Worm (Caenorhabditis elegans) whole organism, L1 larva: ENCODE results near the gene clec-178.

Experiments
- aly-2 ChIP-seq: fragments of 150-350 bp; optimal IDR thresholded peaks from 2 replicates; lab custom pipeline; 2014; ENCODE audit warnings: missing biosample characterization, missing genetic modification characterization
- ceh-82 ChIP-seq, 3 experiments: fragments of 150-350 bp in 1 of 3; sonication (generic microtip) in 2 of 3; optimal IDR thresholded peaks; 2 replicates each; lab custom pipeline; 2014 to 2017; ENCODE audit warnings: missing biosample characterization in 3 of 3, missing genetic modification characterization in 3 of 3
- hlh-17 ChIP-seq: fragments of 200-800 bp; sonication (Bioruptor generic); optimal IDR thresholded peaks from 2 replicates; lab custom pipeline; 2018; ENCODE audit warnings: missing genetic modification characterization, mild to moderate bottlenecking, missing compliant biosample characterization, moderate library complexity, borderline replicate concordance
- lir-3 ChIP-seq: sonication (generic microtip); optimal IDR thresholded peaks from 2 replicates; lab custom pipeline; 2016; ENCODE audit warnings: mild to moderate bottlenecking, missing genetic modification characterization, moderate library complexity, missing compliant biosample characterization; ENCODE audit not compliant: poor library complexity
- mdl-1 ChIP-seq, 2 experiments: fragments of 150-350 bp; optimal IDR thresholded peaks; 2 replicates each; lab custom pipeline; 2014 to 2017; ENCODE audit warnings: missing biosample characterization in 2 of 2, missing genetic modification characterization in 2 of 2, inconsistent platforms in 1 of 2
- nhr-12 ChIP-seq: sonication (generic microtip); optimal IDR thresholded peaks from 2 replicates; lab custom pipeline; 2017; ENCODE audit warnings: missing biosample characterization, missing genetic modification characterization
- nhr-77 ChIP-seq: fragments of 150-350 bp; optimal IDR thresholded peaks from 2 replicates; lab custom pipeline; 2014; ENCODE audit warnings: missing biosample characterization, missing genetic modification characterization
- unc-62 ChIP-seq: fragments of 150-350 bp; optimal IDR thresholded peaks from 2 replicates; lab custom pipeline; 2014; ENCODE audit warnings: missing biosample characterization, missing genetic modification reagents, missing genetic modification characterization
- zag-1 ChIP-seq: fragments of 150-350 bp; optimal IDR thresholded peaks from 2 replicates; lab custom pipeline; 2014; ENCODE audit warnings: missing biosample characterization, missing genetic modification characterization
- zip-4 ChIP-seq: fragments of 200-800 bp; sonication (Bioruptor generic); optimal IDR thresholded peaks from 2 replicates; lab custom pipeline; 2018; ENCODE audit warnings: mild to moderate bottlenecking, missing genetic modification characterization, moderate library complexity, missing compliant biosample characterization
- ztf-11 ChIP-seq, 2 experiments: sonication (generic microtip); optimal IDR thresholded peaks; 2 replicates each; lab custom pipeline; 2016 to 2017; ENCODE audit warnings: missing genetic modification characterization in 2 of 2, missing biosample characterization in 1 of 2, missing compliant biosample characterization in 1 of 2

ce11 chrIV:5674435-5674834 is 20.7 kb downstream of the clec-178 start, which contains the start of gene srd-5:
- TF ChIP-seq nhr-12, result no peak
- TF ChIP-seq ztf-11 (tag; optimal IDR thresholded peaks at IDR 0.05; lab: Kevin White, UChicago), result no peak
- no peak for TF ChIP-seq lir-3 (tag; lab: Kevin White, UChicago)
- no peak for TF ChIP-seq unc-62 (GFP tag; lab: Kevin White, UChicago)
- TF ChIP-seq mdl-1 (tag; optimal IDR thresholded peaks at IDR 0.05; lab: Kevin White, UChicago), result no peak
- no peak for TF ChIP-seq hlh-17 (GFP tag; lab: Kevin White, UChicago)
- no peak for TF ChIP-seq ceh-82 (tag; optimal IDR thresholded peaks at IDR 0.05; lab: Kevin White, UChicago)
- TF ChIP-seq zag-1 (tag; lab: Kevin White, UChicago), result no peak
- no peak for TF ChIP-seq zip-4 (GFP tag; lab: Kevin White, UChicago)
- no peak for TF ChIP-seq nhr-77
- no peak for TF ChIP-seq aly-2 (tag; lab: Kevin White, UChicago)
